Worm (Caenorhabditis elegans): Measurements from ENCODE around the gene Y49F6B.13.

- TF ChIP-seq nhr-237 (tag; optimal IDR thresholded peaks at IDR 0.05) (no peak), snpc-4 (tag; optimal IDR thresholded peaks at IDR 0.05) (no peak), unc-39 (tag; optimal IDR thresholded peaks at IDR 0.05) (no peak), ztf-11 (tag; optimal IDR thresholded peaks at IDR 0.05) (no peak), blmp-1 (tag; optimal IDR thresholded peaks at IDR 0.05) (no peak), nhr-28 (tag; optimal IDR thresholded peaks at IDR 0.05) (no peak), lin-13 (tag; optimal IDR thresholded peaks at IDR 0.05) (no peak), drap-1 (GFP tag; optimal IDR thresholded peaks at IDR 0.05) (no peak), nhr-76 (tag; optimal IDR thresholded peaks at IDR 0.05) (no peak), nhr-12 (tag; optimal IDR thresholded peaks at IDR 0.05) (no peak), elt-1 (tag; optimal IDR thresholded peaks at IDR 0.05; ENCODE audit: borderline replicate concordance, insufficient read depth) (no peak)
These were observed 31.5 kb downstream of the Y49F6B.13 start for ce11 chrII:3439842-3440640.
